In genomic region chrIII:8654400-8654980, ce11 we compare ENCODE assay signal across 5 worm cellular contexts.
TF ChIP-seq lines count a peak whose summit lies in the region.

No protein-coding gene starts in this region.

TF ChIP-seq in whole organism, L1 larva, 84 proteins besides CTCF, POLR2A, EP300 and RAD21 (continues in another document):
- no peak for TF ChIP-seq ceh-8 (GFP tag; optimal IDR thresholded peaks at IDR 0.05; lab: Kevin White, UChicago)
- no peak for TF ChIP-seq C34B4.2 (tag; optimal IDR thresholded peaks at IDR 0.05; lab: Kevin White, UChicago)
- no peak for TF ChIP-seq sox-4 (tag; optimal IDR thresholded peaks at IDR 0.05; lab: Kevin White, UChicago)
- no peak for TF ChIP-seq nhr-237 (tag; optimal IDR thresholded peaks at IDR 0.05; lab: Kevin White, UChicago)
- no peak for TF ChIP-seq nhr-28 (tag; optimal IDR thresholded peaks at IDR 0.05; lab: Kevin White, UChicago)
- no peak for TF ChIP-seq nhr-12 (tag; optimal IDR thresholded peaks at IDR 0.05; lab: Kevin White, UChicago)
- TF ChIP-seq irx-1 (tag; optimal IDR thresholded peaks at IDR 0.05; lab: Kevin White, UChicago) = no peak
- no peak for TF ChIP-seq unc-30 (tag; optimal IDR thresholded peaks at IDR 0.05; lab: Kevin White, UChicago)
- no peak for TF ChIP-seq rnt-1 (tag; optimal IDR thresholded peaks at IDR 0.05; lab: Kevin White, UChicago)
- TF ChIP-seq nhr-84 (tag; optimal IDR thresholded peaks at IDR 0.05; lab: Kevin White, UChicago) = no peak
- TF ChIP-seq fkh-4 (tag; optimal IDR thresholded peaks at IDR 0.05; lab: Kevin White, UChicago; ENCODE audit: borderline replicate concordance) = no peak
- TF ChIP-seq nhr-76 (tag; optimal IDR thresholded peaks at IDR 0.05; lab: Kevin White, UChicago) = no peak
- TF ChIP-seq unc-86 (tag; optimal IDR thresholded peaks at IDR 0.05; lab: Kevin White, UChicago) = no peak
- TF ChIP-seq nhr-85 (tag; lab: Kevin White, UChicago) = peak; percentile 87
- no peak for TF ChIP-seq Y116A8C.19 (tag; optimal IDR thresholded peaks at IDR 0.05; lab: Kevin White, UChicago; ENCODE audit: borderline replicate concordance)
- peak; percentile 0 for TF ChIP-seq snu-23 (GFP tag; optimal IDR thresholded peaks at IDR 0.05; lab: Kevin White, UChicago)
- TF ChIP-seq aly-2 (tag; optimal IDR thresholded peaks at IDR 0.05; lab: Kevin White, UChicago) = no peak
- no peak for TF ChIP-seq fkh-10 (GFP tag; optimal IDR thresholded peaks at IDR 0.05; lab: Kevin White, UChicago)
- no peak for TF ChIP-seq lir-3 (tag; optimal IDR thresholded peaks at IDR 0.05; lab: Kevin White, UChicago; ENCODE audit: poor library complexity)

TF ChIP-seq in whole organism, L2 larva, 48 proteins besides CTCF, POLR2A, EP300 and RAD21 (continues in another document):
- peak; percentile 12 for TF ChIP-seq lin-13 (GFP tag; optimal IDR thresholded peaks at IDR 0.05; lab: Kevin White, UChicago)
- TF ChIP-seq nhr-23 (tag; optimal IDR thresholded peaks at IDR 0.05; lab: Kevin White, UChicago) = no peak
- TF ChIP-seq lin-39 (tag; optimal IDR thresholded peaks at IDR 0.05; lab: Kevin White, UChicago) = no peak
- TF ChIP-seq lin-11 (tag; optimal IDR thresholded peaks at IDR 0.05; lab: Kevin White, UChicago) = no peak
- TF ChIP-seq alr-1 (tag; optimal IDR thresholded peaks at IDR 0.05; lab: Kevin White, UChicago) = no peak
- no peak for TF ChIP-seq ztf-11 (tag; optimal IDR thresholded peaks at IDR 0.05; lab: Kevin White, UChicago)
- no peak for TF ChIP-seq nhr-77 (tag; optimal IDR thresholded peaks at IDR 0.05; lab: Kevin White, UChicago)
- no peak for TF ChIP-seq ZK546.5 (tag; optimal IDR thresholded peaks at IDR 0.05; lab: Kevin White, UChicago)
- TF ChIP-seq unc-39 (tag; optimal IDR thresholded peaks at IDR 0.05; lab: Kevin White, UChicago) = no peak
- no peak for TF ChIP-seq nhr-11 (tag; optimal IDR thresholded peaks at IDR 0.05; lab: Kevin White, UChicago)
- no peak for TF ChIP-seq fos-1 (tag; optimal IDR thresholded peaks at IDR 0.05; lab: Kevin White, UChicago)
- no peak for TF ChIP-seq dmd-4 (tag; optimal IDR thresholded peaks at IDR 0.05; lab: Kevin White, UChicago)
- no peak for TF ChIP-seq elt-1 (tag; optimal IDR thresholded peaks at IDR 0.05; lab: Kevin White, UChicago)
- TF ChIP-seq sma-3 (GFP tag; optimal IDR thresholded peaks at IDR 0.05; lab: Kevin White, UChicago) = no peak
- TF ChIP-seq nhr-129 (tag; optimal IDR thresholded peaks at IDR 0.05; lab: Kevin White, UChicago) = peak; percentile 33
- no peak for TF ChIP-seq zag-1 (tag; optimal IDR thresholded peaks at IDR 0.05; lab: Kevin White, UChicago)
- TF ChIP-seq nhr-237 (tag; optimal IDR thresholded peaks at IDR 0.05; lab: Kevin White, UChicago) = no peak
- peak; percentile 31 for TF ChIP-seq blmp-1 (tag; optimal IDR thresholded peaks at IDR 0.05; lab: Kevin White, UChicago; ENCODE audit: insufficient read depth)
- TF ChIP-seq ceh-82 (tag; optimal IDR thresholded peaks at IDR 0.05; lab: Kevin White, UChicago) = no peak
- no peak for TF ChIP-seq nhr-25 (tag; optimal IDR thresholded peaks at IDR 0.05; lab: Kevin White, UChicago)

TF ChIP-seq in whole organism, L3 larva, 47 proteins besides CTCF, POLR2A, EP300 and RAD21:
- no peak for TF ChIP-seq mdl-1 (tag; optimal IDR thresholded peaks at IDR 0.05; lab: Kevin White, UChicago)
- no peak for TF ChIP-seq ceh-82 (tag; optimal IDR thresholded peaks at IDR 0.05; lab: Kevin White, UChicago)
- TF ChIP-seq nhr-25 (tag; optimal IDR thresholded peaks at IDR 0.05; lab: Kevin White, UChicago) = peak; percentile 2
- TF ChIP-seq nhr-43 (tag; optimal IDR thresholded peaks at IDR 0.05; lab: Kevin White, UChicago; ENCODE audit: poor library complexity, severe bottlenecking) = peak; percentile 49
- no peak for TF ChIP-seq nhr-237 (tag; optimal IDR thresholded peaks at IDR 0.05; lab: Kevin White, UChicago)
- no peak for TF ChIP-seq ceh-28 (tag; optimal IDR thresholded peaks at IDR 0.05; lab: Kevin White, UChicago)
- TF ChIP-seq lin-39 (tag; optimal IDR thresholded peaks at IDR 0.05; lab: Kevin White, UChicago) = peak; percentile 24
- no peak for TF ChIP-seq jun-1 (tag; optimal IDR thresholded peaks at IDR 0.05; lab: Kevin White, UChicago)
TF ChIP-seq in whole organism, L3 larva: peak in this region for 3.

TF ChIP-seq in whole organism, L4 larva, 104 proteins besides CTCF, POLR2A, EP300 and RAD21:
- TF ChIP-seq ctbp-1 (GFP tag; IDR thresholded peaks at IDR 0.05; lab: Robert Waterston, UW) (no peak), ama-1 (optimal IDR thresholded peaks at IDR 0.05; lab: Kevin White, UChicago) (no peak), D1046.2 (GFP tag; IDR thresholded peaks at IDR 0.05; lab: Robert Waterston, UW) (no peak), lsy-2 (tag; optimal IDR thresholded peaks at IDR 0.05; lab: Kevin White, UChicago) (peak in 1 of 2 experiments; percentile 4), nhr-11 (tag; optimal IDR thresholded peaks at IDR 0.05; lab: Kevin White, UChicago) (peak; percentile 23), R02D3.7 (tag; optimal IDR thresholded peaks at IDR 0.05; lab: Kevin White, UChicago) (no peak), ZK337.2 (GFP tag; IDR thresholded peaks at IDR 0.05; lab: Robert Waterston, UW) (no peak), unc-62 (GFP tag; optimal IDR thresholded peaks at IDR 0.05 in 1 of 2; lab: Kevin White, UChicago) (peak in 1 of 2 experiments; percentile 37), unc-62 (tag; optimal IDR thresholded peaks at IDR 0.05; lab: Kevin White, UChicago) (no peak), ceh-20 (GFP tag; IDR thresholded peaks at IDR 0.05; lab: Robert Waterston, UW) (0 out of 2 replicates have a peak, but pooled peaks have one; percentile 11), pqm-1 (tag; optimal IDR thresholded peaks at IDR 0.05; lab: Kevin White, UChicago) (no peak), pha-4 (GFP tag; IDR thresholded peaks at IDR 0.05; lab: Robert Waterston, UW) (no peak), pha-4 (tag; optimal IDR thresholded peaks at IDR 0.05; lab: Kevin White, UChicago) (no peak), dmd-6 (GFP tag; IDR thresholded peaks at IDR 0.05; lab: Robert Waterston, UW) (peak; percentile 6; the same call in 1 of the 2 replicates)

TF ChIP-seq in whole organism, young adult, 124 proteins besides CTCF, POLR2A, EP300 and RAD21:
- TF ChIP-seq tbx-9 (tag; optimal IDR thresholded peaks at IDR 0.05; lab: Kevin White, UChicago; ENCODE audit: borderline replicate concordance) (no peak), somi-1 (GFP tag; optimal IDR thresholded peaks at IDR 0.05; lab: Kevin White, UChicago) (peak; percentile 33)
TF ChIP-seq in whole organism, young adult: peak in this region for 1.
